Fruit fly (Drosophila melanogaster): ENCODE data around the gene Sf3b5.
A peak's percentile ranks its signal among the peaks of the same experiment; 100 is the strongest.

The Sf3b5 gene

dm6 chr3R:9057398-9058058 is 42.4 kb upstream of the Sf3b5 start (continued):
- TF ChIP-seq Hr78 (GFP tag; optimal IDR thresholded peaks at IDR 0.05) (no peak), Rel (GFP tag; optimal IDR thresholded peaks at IDR 0.05) (no peak), Rel (tag; optimal IDR thresholded peaks at IDR 0.05) (no peak), h (GFP tag; optimal IDR thresholded peaks at IDR 0.05) (peak; percentile 90), Sp1 (GFP tag; optimal IDR thresholded peaks at IDR 0.05) (peak; percentile 97), Vsx2 (GFP tag; optimal IDR thresholded peaks at IDR 0.05; ENCODE audit: partially characterized antibody) (peak; percentile 96), ey (GFP tag; optimal IDR thresholded peaks at IDR 0.05) (peak; percentile 79), psq (GFP tag; optimal IDR thresholded peaks at IDR 0.05) (peak; percentile 92), brk (GFP tag; optimal IDR thresholded peaks at IDR 0.05) (no peak)

- TF ChIP-seq psq (GFP tag; optimal IDR thresholded peaks at IDR 0.05), result no peak
- no peak for TF ChIP-seq Myc (optimal IDR thresholded peaks at IDR 0.05)
- TF ChIP-seq usp (GFP tag; optimal IDR thresholded peaks at IDR 0.05), result no peak
- no peak for TF ChIP-seq Mio (GFP tag; optimal IDR thresholded peaks at IDR 0.05)
- TF ChIP-seq foxo (GFP tag; optimal IDR thresholded peaks at IDR 0.05), result no peak
- TF ChIP-seq CrebA (GFP tag; optimal IDR thresholded peaks at IDR 0.05; ENCODE audit: borderline replicate concordance), result no peak
- TF ChIP-seq ey (GFP tag; optimal IDR thresholded peaks at IDR 0.05), result no peak
- no peak for TF ChIP-seq GATAd (GFP tag; optimal IDR thresholded peaks at IDR 0.05)
- TF ChIP-seq Dfd (GFP tag; optimal IDR thresholded peaks at IDR 0.05), result no peak
- TF ChIP-seq Dif (GFP tag; optimal IDR thresholded peaks at IDR 0.05; ENCODE audit: partially characterized antibody), result peak; percentile 91
- no peak for TF ChIP-seq br (GFP tag; optimal IDR thresholded peaks at IDR 0.05)
- no peak for TF ChIP-seq h (GFP tag; optimal IDR thresholded peaks at IDR 0.05)
- TF ChIP-seq lola (GFP tag; optimal IDR thresholded peaks at IDR 0.05), result no peak
- peak; percentile 28 to 89 for TF ChIP-seq dl (GFP tag; optimal IDR thresholded peaks at IDR 0.05; ENCODE audit: insufficient read depth in 1 of 2, partially characterized antibody in 2 of 2)
- TF ChIP-seq pan (optimal IDR thresholded peaks at IDR 0.05), result no peak
- no peak for TF ChIP-seq woc (GFP tag; optimal IDR thresholded peaks at IDR 0.05)
- TF ChIP-seq brk (GFP tag; optimal IDR thresholded peaks at IDR 0.05), result no peak
- no peak for TF ChIP-seq tai (GFP tag; optimal IDR thresholded peaks at IDR 0.05)
- TF ChIP-seq Vsx2 (GFP tag; optimal IDR thresholded peaks at IDR 0.05; ENCODE audit: partially characterized antibody), result peak; percentile 73
- no peak for TF ChIP-seq Rel (GFP tag; optimal IDR thresholded peaks at IDR 0.05)
- no peak for TF ChIP-seq Rel (tag; optimal IDR thresholded peaks at IDR 0.05)
Measured at dm6 chr3R:9057032-9057397, 41.9 kb upstream of the Sf3b5 start.

- TF ChIP-seq N (GFP tag; optimal IDR thresholded peaks at IDR 0.05) (no peak), Sp1 (GFP tag; optimal IDR thresholded peaks at IDR 0.05) (no peak), jim (GFP tag; optimal IDR thresholded peaks at IDR 0.05) (peak; percentile 60), h (GFP tag; optimal IDR thresholded peaks at IDR 0.05) (peak; percentile 29), Rel (GFP tag; optimal IDR thresholded peaks at IDR 0.05) (no peak), Rel (tag; optimal IDR thresholded peaks at IDR 0.05) (no peak), Dif (GFP tag; optimal IDR thresholded peaks at IDR 0.05; ENCODE audit: partially characterized antibody) (peak; percentile 81), psq (GFP tag; optimal IDR thresholded peaks at IDR 0.05) (no peak), rgr (GFP tag; optimal IDR thresholded peaks at IDR 0.05) (no peak), dl (GFP tag; optimal IDR thresholded peaks at IDR 0.05; ENCODE audit: insufficient read depth in 1 of 2, partially characterized antibody in 2 of 2) (peak; percentile 52 to 53), Hr83 (GFP tag; optimal IDR thresholded peaks at IDR 0.05; ENCODE audit: poor library complexity, severe bottlenecking) (peak; percentile 51), fru (GFP tag; optimal IDR thresholded peaks at IDR 0.05) (no peak), Vsx2 (GFP tag; optimal IDR thresholded peaks at IDR 0.05; ENCODE audit: partially characterized antibody) (peak; percentile 69)
Measured at dm6 chr3R:9056409-9057031, 41.4 kb upstream of the Sf3b5 start.

dm6 chr3R:9055119-9056105 is 40.3 kb upstream of the Sf3b5 start:
- TF ChIP-seq dsf (GFP tag; optimal IDR thresholded peaks at IDR 0.05; ENCODE audit: borderline replicate concordance) (peak; percentile 79), Hr83 (GFP tag; optimal IDR thresholded peaks at IDR 0.05; ENCODE audit: poor library complexity, severe bottlenecking) (peak; percentile 54), Vsx2 (GFP tag; optimal IDR thresholded peaks at IDR 0.05; ENCODE audit: partially characterized antibody) (no peak), psq (GFP tag; optimal IDR thresholded peaks at IDR 0.05) (peak; percentile 88), Abd-B (GFP tag; optimal IDR thresholded peaks at IDR 0.05) (no peak), Jra (GFP tag; optimal IDR thresholded peaks at IDR 0.05) (peak; percentile 71), tai (GFP tag; optimal IDR thresholded peaks at IDR 0.05) (no peak), rgr (GFP tag; optimal IDR thresholded peaks at IDR 0.05) (peak; percentile 96), dmrt93B (GFP tag; optimal IDR thresholded peaks at IDR 0.05) (peak; percentile 89), Myc (optimal IDR thresholded peaks at IDR 0.05) (no peak), CG32264 (GFP tag; optimal IDR thresholded peaks at IDR 0.05) (peak; percentile 81), Hr78 (GFP tag; optimal IDR thresholded peaks at IDR 0.05) (no peak), dl (GFP tag; optimal IDR thresholded peaks at IDR 0.05; ENCODE audit: insufficient read depth in 1 of 2, partially characterized antibody in 2 of 2) (no peak), Dif (GFP tag; optimal IDR thresholded peaks at IDR 0.05; ENCODE audit: partially characterized antibody) (no peak), sage (GFP tag; optimal IDR thresholded peaks at IDR 0.05) (peak; percentile 92), OdsH (GFP tag; optimal IDR thresholded peaks at IDR 0.05) (peak; percentile 96), GATAd (GFP tag; optimal IDR thresholded peaks at IDR 0.05) (no peak), Rel (GFP tag; optimal IDR thresholded peaks at IDR 0.05) (no peak), Rel (tag; optimal IDR thresholded peaks at IDR 0.05) (no peak), fru (GFP tag; optimal IDR thresholded peaks at IDR 0.05) (peak; percentile 92), br (GFP tag; optimal IDR thresholded peaks at IDR 0.05) (peak; percentile 90), CrebA (GFP tag; optimal IDR thresholded peaks at IDR 0.05; ENCODE audit: borderline replicate concordance) (peak; percentile 81), ey (GFP tag; optimal IDR thresholded peaks at IDR 0.05) (peak; percentile 90), pan (optimal IDR thresholded peaks at IDR 0.05) (no peak), Mio (GFP tag; optimal IDR thresholded peaks at IDR 0.05) (peak; percentile 44)
